Worm (Caenorhabditis elegans): ENCODE data around the gene C18A3.7.

Gene C18A3.7

DNA sequence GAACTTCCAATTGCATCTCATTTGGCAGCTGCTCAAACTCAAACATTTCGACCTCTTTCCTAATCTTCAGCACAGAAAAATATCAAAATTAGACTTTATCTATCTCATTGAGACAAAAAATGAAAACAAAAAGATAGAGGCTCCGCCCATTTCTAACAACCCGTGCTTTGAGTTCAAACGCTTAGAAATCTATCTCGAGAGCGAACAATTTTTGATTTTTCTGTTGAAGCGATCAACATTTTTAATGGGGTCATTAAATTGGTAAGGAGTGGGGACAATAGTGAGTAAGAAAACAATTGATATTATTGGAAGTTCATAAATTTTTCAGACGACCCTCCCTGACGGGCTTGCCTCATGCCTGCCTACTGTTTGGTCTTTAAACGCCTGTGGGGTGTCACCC is 31.4 kb downstream of the C18A3.7 start, which contains the start of the genes C25H3.10 and C25H3.1:
Gene C25H3.10 (minus strand): TSS at position 101 of the 400 bp plus-strand sequence.
Gene C25H3.1 (plus strand): TSS at position 203 of the 400 bp plus-strand sequence.
- TF ChIP-seq unc-62 (GFP tag; optimal IDR thresholded peaks at IDR 0.05) (no peak), atf-7 (tag; optimal IDR thresholded peaks at IDR 0.05) (no peak), ztf-3 (GFP tag; optimal IDR thresholded peaks at IDR 0.05) (no peak), nhr-90 (tag; optimal IDR thresholded peaks at IDR 0.05) (no peak), madf-10 (tag; optimal IDR thresholded peaks at IDR 0.05) (no peak), C17E4.6 (GFP tag; IDR thresholded peaks at IDR 0.05) (no peak), attf-3 (GFP tag; conservative IDR thresholded peaks at IDR 0.05) (no peak), F55B11.4 (tag; optimal IDR thresholded peaks at IDR 0.05; ENCODE audit: borderline replicate concordance, insufficient read depth) (no peak), sptf-2 (GFP tag; optimal IDR thresholded peaks at IDR 0.05) (no peak)

DNA sequence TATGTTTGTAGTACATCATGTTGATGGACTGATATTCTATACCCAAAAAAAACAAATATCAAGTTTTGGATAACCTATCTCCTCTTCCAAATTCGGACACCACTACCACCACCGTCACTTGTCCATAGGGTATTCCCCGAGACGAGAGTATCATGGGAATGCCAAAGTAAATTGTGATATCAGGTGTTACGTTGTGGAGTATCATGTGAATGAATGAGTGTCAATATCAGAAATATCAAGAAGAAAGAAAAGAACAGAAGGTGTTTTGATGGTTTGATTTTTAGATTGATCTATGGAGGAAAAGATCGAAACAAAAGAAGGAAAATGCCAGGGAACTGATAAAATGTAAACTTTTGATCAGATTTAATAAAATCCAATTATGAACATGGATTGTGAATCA is 32.0 kb downstream of the C18A3.7 start:
- TF ChIP-seq zim-3 (tag; optimal IDR thresholded peaks at IDR 0.05): no peak
- TF ChIP-seq lsl-1 (GFP tag; optimal IDR thresholded peaks at IDR 0.05): no peak
- peak; percentile 11 for TF ChIP-seq ztf-26 (tag; optimal IDR thresholded peaks at IDR 0.05)
- TF ChIP-seq gei-17 (GFP tag; optimal IDR thresholded peaks at IDR 0.05): no peak
- no peak for TF ChIP-seq ztf-22 (GFP tag; optimal IDR thresholded peaks at IDR 0.05)
- peak; percentile 29 for TF ChIP-seq tbp1 (GFP tag; optimal IDR thresholded peaks at IDR 0.05)
- TF ChIP-seq lin-26 (GFP tag; IDR thresholded peaks at IDR 0.05): peak; percentile 51; the same call in 1 of the 2 replicates
- TF ChIP-seq B0019.2 (GFP tag; conservative IDR thresholded peaks at IDR 0.05): no peak
- no peak for TF ChIP-seq cebp-2 (GFP tag; IDR thresholded peaks at IDR 0.05)
- TF ChIP-seq lin-35 (GFP tag; optimal IDR thresholded peaks at IDR 0.05): no peak
- TF ChIP-seq lir-1 (GFP tag; conservative IDR thresholded peaks at IDR 0.05): no peak
- TF ChIP-seq F57C9.4 (tag; optimal IDR thresholded peaks at IDR 0.05): no peak
- no peak for TF ChIP-seq pha-4 (tag; optimal IDR thresholded peaks at IDR 0.05)
- TF ChIP-seq nhr-120 (GFP tag; IDR thresholded peaks at IDR 0.05): no peak
- TF ChIP-seq ztf-18 (tag; optimal IDR thresholded peaks at IDR 0.05): no peak
- no peak for TF ChIP-seq Y79H2A.3 (GFP tag; conservative IDR thresholded peaks at IDR 0.05)
- TF ChIP-seq nfya-1 (tag; optimal IDR thresholded peaks at IDR 0.05; ENCODE audit: borderline replicate concordance, insufficient read depth): no peak
- TF ChIP-seq hmg-1.2 (GFP tag; IDR thresholded peaks at IDR 0.05): no peak
- TF ChIP-seq sdz-38 (tag; optimal IDR thresholded peaks at IDR 0.05): no peak
- TF ChIP-seq hsf-1 (GFP tag; IDR thresholded peaks at IDR 0.05): no peak
- no peak for TF ChIP-seq Y67H2A.10 (GFP tag; conservative IDR thresholded peaks at IDR 0.05)
- no peak for TF ChIP-seq mxl-1 (tag; optimal IDR thresholded peaks at IDR 0.05)
- TF ChIP-seq pbrm-1 (GFP tag; IDR thresholded peaks at IDR 0.05): no peak
- TF ChIP-seq somi-1 (GFP tag; optimal IDR thresholded peaks at IDR 0.05): no peak
- TF ChIP-seq tbx-9 (tag; optimal IDR thresholded peaks at IDR 0.05; ENCODE audit: borderline replicate concordance): no peak
- no peak for TF ChIP-seq ztf-6 (GFP tag; IDR thresholded peaks at IDR 0.05)
- no peak for TF ChIP-seq Y53F4B.3 (GFP tag; IDR thresholded peaks at IDR 0.05)
- TF ChIP-seq ceh-91 (GFP tag; IDR thresholded peaks at IDR 0.05): no peak
- no peak for TF ChIP-seq dox-1 (GFP tag; IDR thresholded peaks at IDR 0.05)
- TF ChIP-seq Y56A3A.18 (GFP tag; IDR thresholded peaks at IDR 0.05): no peak
- peak; percentile 58 for TF ChIP-seq nhr-80 (tag; optimal IDR thresholded peaks at IDR 0.05)
- TF ChIP-seq dpff-1 (tag; optimal IDR thresholded peaks at IDR 0.05): no peak
- no peak for TF ChIP-seq nhr-90 (tag; optimal IDR thresholded peaks at IDR 0.05)
- no peak for TF ChIP-seq madf-3 (GFP tag; IDR thresholded peaks at IDR 0.05)
- no peak for TF ChIP-seq F23B12.7 (tag; optimal IDR thresholded peaks at IDR 0.05; ENCODE audit: insufficient read depth)
- TF ChIP-seq bed-1 (GFP tag; IDR thresholded peaks at IDR 0.05): no peak
- TF ChIP-seq ztf-28 (GFP tag; IDR thresholded peaks at IDR 0.05): no peak
- TF ChIP-seq attf-5 (GFP tag; optimal IDR thresholded peaks at IDR 0.05): peak; percentile 37
- no peak for TF ChIP-seq lin-54 (GFP tag; optimal IDR thresholded peaks at IDR 0.05)
- no peak for TF ChIP-seq ccch-3 (GFP tag; optimal IDR thresholded peaks at IDR 0.05)
- no peak for TF ChIP-seq attf-6 (GFP tag; IDR thresholded peaks at IDR 0.05)

Data from whole organism, young adult.